Worm (Caenorhabditis elegans): ENCODE results near the gene Y76B12C.6.

The Y76B12C.6 gene

DNA sequence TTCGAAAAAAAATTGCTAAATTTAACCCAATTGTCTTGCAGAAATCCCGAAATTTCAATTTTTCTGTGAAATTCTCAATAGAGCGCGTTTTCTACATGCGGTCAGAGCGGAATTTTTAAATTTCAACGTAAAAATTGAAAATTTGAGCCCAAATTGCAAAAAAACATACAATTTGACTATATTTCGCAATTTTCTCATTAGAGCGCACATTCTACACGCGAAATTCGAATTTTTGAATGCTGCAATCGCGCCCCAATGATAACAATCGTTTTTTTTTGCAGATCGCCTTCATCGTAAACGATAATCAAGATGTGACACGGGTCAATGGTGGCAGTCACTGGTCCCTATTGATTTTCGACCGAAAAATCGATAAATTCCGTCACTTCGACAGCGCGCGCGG is 17.1 kb upstream of the Y76B12C.6 start:
- no peak for TF ChIP-seq mls-2 (tag; optimal IDR thresholded peaks at IDR 0.05)
- TF ChIP-seq pha-4 (tag; optimal IDR thresholded peaks at IDR 0.05): no peak
- no peak for TF ChIP-seq ces-1 (GFP tag; optimal IDR thresholded peaks at IDR 0.05)
- no peak for TF ChIP-seq snpc-4 (tag; optimal IDR thresholded peaks at IDR 0.05)
- TF ChIP-seq mep-1 (tag; optimal IDR thresholded peaks at IDR 0.05): no peak
- no peak for TF ChIP-seq sptf-1 (tag; optimal IDR thresholded peaks at IDR 0.05)
- TF ChIP-seq zip-8 (tag; optimal IDR thresholded peaks at IDR 0.05): no peak
- no peak for TF ChIP-seq nhr-76 (tag; optimal IDR thresholded peaks at IDR 0.05)
- no peak for TF ChIP-seq nhr-2 (tag; optimal IDR thresholded peaks at IDR 0.05)
- no peak for TF ChIP-seq drap-1 (GFP tag; optimal IDR thresholded peaks at IDR 0.05)
- TF ChIP-seq mab-5 (tag; optimal IDR thresholded peaks at IDR 0.05): no peak

DNA sequence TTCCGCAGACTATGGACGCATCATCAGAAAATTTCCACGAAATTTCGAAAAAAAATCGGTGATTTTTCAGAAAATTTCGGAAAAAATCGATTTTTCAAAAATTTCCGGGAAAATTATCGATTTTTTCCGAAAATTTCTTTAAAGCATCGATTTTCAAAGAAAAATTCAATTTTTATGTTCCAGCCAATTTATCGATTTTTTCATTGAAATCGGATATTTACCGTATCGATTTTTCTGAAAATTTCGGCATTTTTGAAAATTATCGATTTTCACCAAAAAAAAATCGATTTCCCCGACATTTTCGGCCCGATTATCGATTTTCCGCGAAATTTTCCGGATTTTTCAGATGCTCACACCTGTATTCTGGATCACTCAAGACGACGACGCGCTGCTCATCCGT is 16.1 kb upstream of the Y76B12C.6 start, which contains the start of gene Y48A5A.1:
Gene Y48A5A.1 (plus strand): TSS at position 347 of the 400 bp plus-strand sequence.
- TF ChIP-seq elt-3 (tag; optimal IDR thresholded peaks at IDR 0.05): no peak
- TF ChIP-seq nhr-76 (tag; optimal IDR thresholded peaks at IDR 0.05): no peak
- no peak for TF ChIP-seq sptf-1 (tag; optimal IDR thresholded peaks at IDR 0.05)

DNA sequence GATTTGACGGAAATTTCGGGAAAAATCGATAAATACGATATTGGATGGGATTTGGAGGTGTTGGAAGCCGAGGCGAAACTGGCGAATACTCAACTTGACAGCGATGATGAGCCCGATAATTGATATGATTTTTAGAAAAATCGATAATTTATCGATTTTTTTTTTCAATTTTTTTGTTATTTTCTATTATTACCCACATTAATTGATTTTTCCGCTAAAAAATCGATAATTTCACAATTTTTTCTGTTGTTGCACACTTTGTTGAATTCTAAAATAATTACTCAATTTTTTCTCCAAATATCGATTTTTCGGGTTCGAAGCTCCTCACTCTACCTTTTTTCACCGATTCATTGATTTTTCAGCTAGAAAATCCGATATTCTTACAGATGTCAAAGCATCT is 11.8 kb upstream of the Y76B12C.6 start, which contains the start of gene Y48A5A.3:
Gene Y48A5A.3 (plus strand): TSS at position 385 of the 400 bp plus-strand sequence.
- TF ChIP-seq ztf-11 (tag; optimal IDR thresholded peaks at IDR 0.05) (no peak), lin-13 (tag; optimal IDR thresholded peaks at IDR 0.05) (no peak), ces-1 (GFP tag; optimal IDR thresholded peaks at IDR 0.05) (no peak)

DNA sequence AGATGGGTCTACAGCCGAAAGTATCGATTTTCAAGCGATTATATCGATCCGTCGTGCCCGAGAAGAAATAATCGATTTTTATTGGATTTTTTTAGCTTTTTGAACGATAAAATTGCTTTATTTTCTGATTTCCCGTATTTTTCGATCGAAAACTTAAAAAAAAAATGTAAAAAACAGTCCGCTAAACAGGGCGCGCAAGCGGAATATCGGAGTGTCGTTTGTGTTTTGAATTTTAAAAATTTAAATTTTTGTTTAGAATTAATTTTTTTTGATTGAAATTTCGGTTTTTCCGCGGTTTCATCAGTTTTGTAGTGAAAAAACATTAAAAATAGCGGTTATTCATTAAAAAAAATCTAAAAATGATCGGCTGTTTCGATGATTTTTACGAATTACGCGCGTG is 11.0 kb upstream of the Y76B12C.6 start:
- TF ChIP-seq drap-1 (GFP tag; optimal IDR thresholded peaks at IDR 0.05) (no peak), ceh-83 (GFP tag; optimal IDR thresholded peaks at IDR 0.05) (no peak), snpc-4 (tag; optimal IDR thresholded peaks at IDR 0.05) (no peak), pha-4 (tag; optimal IDR thresholded peaks at IDR 0.05) (no peak), nhr-76 (tag; optimal IDR thresholded peaks at IDR 0.05) (no peak), unc-62 (GFP tag; optimal IDR thresholded peaks at IDR 0.05) (no peak), lin-13 (tag; optimal IDR thresholded peaks at IDR 0.05) (no peak), nhr-2 (tag; optimal IDR thresholded peaks at IDR 0.05) (no peak), nhr-237 (tag; optimal IDR thresholded peaks at IDR 0.05) (no peak), nhr-12 (tag; optimal IDR thresholded peaks at IDR 0.05) (no peak), mep-1 (tag; optimal IDR thresholded peaks at IDR 0.05) (no peak), lin-32 (GFP tag; optimal IDR thresholded peaks at IDR 0.05) (no peak), mls-2 (tag; optimal IDR thresholded peaks at IDR 0.05) (no peak), ces-1 (GFP tag; optimal IDR thresholded peaks at IDR 0.05) (no peak), nhr-28 (tag; optimal IDR thresholded peaks at IDR 0.05) (no peak), blmp-1 (tag; optimal IDR thresholded peaks at IDR 0.05) (no peak), lsy-2 (tag; optimal IDR thresholded peaks at IDR 0.05) (no peak), ztf-11 (tag; optimal IDR thresholded peaks at IDR 0.05) (no peak), hlh-1 (tag; optimal IDR thresholded peaks at IDR 0.05) (no peak), bed-3 (GFP tag; optimal IDR thresholded peaks at IDR 0.05) (no peak)

DNA sequence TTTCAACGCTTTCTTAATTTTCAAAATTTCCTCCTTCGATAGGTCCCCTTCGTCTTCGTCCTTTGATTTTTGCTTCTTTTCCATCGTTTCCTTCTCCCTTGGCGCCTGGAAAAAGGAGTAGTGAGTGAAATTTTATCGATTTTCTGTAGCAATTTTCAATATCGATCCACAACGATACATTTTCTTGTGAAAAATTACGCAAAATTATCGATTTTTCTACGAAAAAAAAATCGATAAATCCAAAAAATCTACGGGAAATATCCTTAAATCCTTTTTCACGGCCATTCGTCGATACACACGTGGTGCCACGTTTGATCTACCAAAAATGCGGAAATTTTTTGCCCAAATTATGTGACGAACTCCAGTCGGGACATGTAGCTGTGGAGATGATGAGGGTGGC is 10.1 kb upstream of the Y76B12C.6 start:
- no peak for TF ChIP-seq ceh-39 (tag; optimal IDR thresholded peaks at IDR 0.05)
- TF ChIP-seq drap-1 (GFP tag; optimal IDR thresholded peaks at IDR 0.05): no peak

DNA sequence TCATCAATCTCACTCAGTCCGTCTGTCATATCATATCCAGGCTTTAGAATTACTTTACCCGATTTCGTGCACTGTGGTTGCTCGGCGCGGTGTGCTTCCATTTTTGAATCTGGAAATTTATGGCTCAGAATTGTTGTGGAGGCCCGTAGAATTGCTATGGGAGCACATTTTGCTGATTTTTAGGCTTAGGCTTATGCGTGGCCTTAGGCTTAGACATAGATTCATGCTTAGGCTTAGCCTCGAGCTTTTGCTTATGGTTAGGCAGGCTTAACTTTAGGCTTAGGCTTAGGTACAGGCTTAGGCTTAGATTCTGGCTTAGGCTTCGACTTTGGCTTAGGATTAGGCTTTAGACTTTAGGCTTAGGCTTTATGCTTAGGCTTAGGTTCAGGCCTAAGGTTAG is 8.9 kb upstream of the Y76B12C.6 start, which contains the start of gene Y76B12C.4:
Gene Y76B12C.4 (minus strand): TSS at position 101 of the 400 bp plus-strand sequence.
- TF ChIP-seq ham-2 (GFP tag; optimal IDR thresholded peaks at IDR 0.05): no peak
- TF ChIP-seq mls-2 (tag; optimal IDR thresholded peaks at IDR 0.05): no peak
- no peak for TF ChIP-seq ceh-83 (GFP tag; optimal IDR thresholded peaks at IDR 0.05)
- TF ChIP-seq M03D4.4 (tag; optimal IDR thresholded peaks at IDR 0.05): no peak
- TF ChIP-seq lin-13 (tag; optimal IDR thresholded peaks at IDR 0.05): no peak
- no peak for TF ChIP-seq lin-32 (GFP tag; optimal IDR thresholded peaks at IDR 0.05)
- no peak for TF ChIP-seq zip-8 (tag; optimal IDR thresholded peaks at IDR 0.05)
- no peak for TF ChIP-seq elt-3 (tag; optimal IDR thresholded peaks at IDR 0.05)
- no peak for TF ChIP-seq hlh-1 (tag; optimal IDR thresholded peaks at IDR 0.05)
- no peak for TF ChIP-seq blmp-1 (tag; optimal IDR thresholded peaks at IDR 0.05)
- no peak for TF ChIP-seq nhr-237 (tag; optimal IDR thresholded peaks at IDR 0.05)
- TF ChIP-seq cnd-1 (tag; optimal IDR thresholded peaks at IDR 0.05): no peak
- no peak for TF ChIP-seq ceh-43 (GFP tag; optimal IDR thresholded peaks at IDR 0.05)
- TF ChIP-seq flh-1 (GFP tag; optimal IDR thresholded peaks at IDR 0.05): no peak
- TF ChIP-seq ceh-39 (tag; optimal IDR thresholded peaks at IDR 0.05): no peak
